Fruit fly (Drosophila melanogaster): ENCODE data around the gene CG31360.

DNA sequence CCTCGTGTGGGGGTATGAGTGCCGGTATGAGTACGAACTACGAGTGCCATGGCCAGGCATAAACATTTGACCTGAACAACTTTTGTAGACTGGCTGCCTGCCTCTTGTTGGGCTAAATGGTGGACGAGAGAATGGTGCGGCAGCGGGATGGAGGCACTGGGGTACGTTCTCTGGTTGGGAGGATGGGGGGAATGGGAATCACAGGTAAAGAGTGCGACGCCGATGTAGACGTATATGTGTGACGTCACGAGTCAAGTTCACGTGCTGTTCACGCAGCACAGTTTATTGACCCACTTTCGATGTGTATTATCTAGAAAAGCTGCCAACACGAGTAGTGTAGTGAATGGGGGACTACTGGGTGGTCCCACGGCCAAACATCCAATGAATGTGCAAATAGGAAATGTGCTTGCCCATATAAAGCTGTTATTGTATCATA lies 22.1 kb downstream of the CG31360 start:
- no peak for TF ChIP-seq Pif1B (GFP tag; optimal IDR thresholded peaks at IDR 0.05)
- TF ChIP-seq CG34367 (tag; optimal IDR thresholded peaks at IDR 0.05), result no peak
- TF ChIP-seq CG12605 (GFP tag; IDR thresholded peaks at IDR 0.05), result no peak
- TF ChIP-seq Snoo (tag; optimal IDR thresholded peaks at IDR 0.05), result no peak
- TF ChIP-seq CG17806 (tag; optimal IDR thresholded peaks at IDR 0.05), result no peak
- peak; percentile 57 for TF ChIP-seq CG13204 (GFP tag; optimal IDR thresholded peaks at IDR 0.05)
- 0 out of 3 replicates have a peak, but pooled peaks have one; percentile 7 for TF ChIP-seq fd96Ca (GFP tag; IDR thresholded peaks at IDR 0.05)
- TF ChIP-seq D1 (tag; optimal IDR thresholded peaks at IDR 0.05), result no peak
- no peak for TF ChIP-seq CG10348 (GFP tag; IDR thresholded peaks at IDR 0.05)
- no peak for TF ChIP-seq Ets98B (GFP tag; IDR thresholded peaks at IDR 0.05)
- no peak for TF ChIP-seq CG14655 (GFP tag; optimal IDR thresholded peaks at IDR 0.05)
